Fruit fly (Drosophila melanogaster) whole organism, prepupa: ENCODE results near the gene Sytalpha.
A peak's percentile ranks its signal among the peaks of the same experiment; 100 is the strongest.

Experiments used
- CG10631 ChIP-seq: fragments of 200-800 bp; sonication (Bioruptor generic); optimal IDR thresholded peaks from 2 replicates; lab custom pipeline; 2016; ENCODE audit warnings: missing biosample characterization, missing genetic modification characterization
- CG10669 ChIP-seq: fragments of 200-800 bp; sonication (Bioruptor generic); optimal IDR thresholded peaks from 3 replicates; lab custom pipeline; 2018; ENCODE audit warnings: missing biosample characterization, mild to moderate bottlenecking, missing genetic modification characterization, moderate library complexity
- CG11294 ChIP-seq: fragments of 200-800 bp; sonication (Bioruptor generic); IDR thresholded peaks from 2 replicates; pipeline ENCODE4 v1.3.6; 2022; ENCODE audit warnings: missing biosample characterization, missing genetic modification characterization
- CG1621 ChIP-seq: fragments of 200-800 bp; sonication (Bioruptor generic); optimal IDR thresholded peaks from 3 replicates; lab custom pipeline; 2018; ENCODE audit warnings: missing biosample characterization, mild to moderate bottlenecking, missing genetic modification characterization
- CG16779 ChIP-seq: fragments of 200-800 bp; sonication (Bioruptor generic); optimal IDR thresholded peaks from 3 replicates; lab custom pipeline; 2017; ENCODE audit warnings: missing biosample characterization, mild to moderate bottlenecking, missing genetic modification characterization
- CG32006 ChIP-seq: fragments of 200-800 bp; sonication (Bioruptor generic); optimal IDR thresholded peaks from 3 replicates; lab custom pipeline; 2017; ENCODE audit warnings: missing biosample characterization, mild to moderate bottlenecking, missing genetic modification characterization
- CG34406 ChIP-seq: fragments of 200-800 bp; sonication (Bioruptor generic); optimal IDR thresholded peaks from 3 replicates; lab custom pipeline; 2016; ENCODE audit warnings: missing biosample characterization, missing genetic modification characterization
- CG3919 ChIP-seq: fragments of 200-800 bp; sonication (Bioruptor generic); optimal IDR thresholded peaks from 3 replicates; lab custom pipeline; 2016; ENCODE audit warnings: missing biosample characterization, missing genetic modification characterization
- CG6276 ChIP-seq: fragments of 200-800 bp; sonication (Bioruptor generic); optimal IDR thresholded peaks from 2 replicates; lab custom pipeline; 2017; ENCODE audit warnings: missing biosample characterization, mild to moderate bottlenecking, missing genetic modification characterization
- CG6792 ChIP-seq: fragments of 200-800 bp; sonication (Bioruptor generic); optimal IDR thresholded peaks from 3 replicates; lab custom pipeline; 2016; ENCODE audit warnings: missing biosample characterization, missing genetic modification characterization
- CG6808 ChIP-seq: fragments of 200-800 bp; sonication (Bioruptor generic); optimal IDR thresholded peaks from 3 replicates; lab custom pipeline; 2017; ENCODE audit warnings: missing biosample characterization, missing genetic modification characterization, mild to moderate bottlenecking, moderate library complexity, missing genetic modification reagents
- CG6854 ChIP-seq: fragments of 200-800 bp; sonication (Bioruptor generic); optimal IDR thresholded peaks from 2 replicates; lab custom pipeline; 2017; ENCODE audit warnings: missing biosample characterization, mild to moderate bottlenecking, missing genetic modification characterization
- CG8119 ChIP-seq: fragments of 200-800 bp; sonication (Bioruptor generic); IDR thresholded peaks from 3 replicates; pipeline ENCODE4 v1.3.6; 2022; ENCODE audit warnings: missing biosample characterization, missing genetic modification characterization
- CG8319 ChIP-seq: fragments of 200-800 bp; sonication (Bioruptor generic); optimal IDR thresholded peaks from 3 replicates; lab custom pipeline; 2016; ENCODE audit warnings: missing biosample characterization, missing genetic modification characterization
- CG8632 ChIP-seq: fragments of 200-800 bp; sonication (Bioruptor generic); optimal IDR thresholded peaks from 3 replicates; lab custom pipeline; 2016; ENCODE audit warnings: missing biosample characterization, missing genetic modification characterization
- CG9139 ChIP-seq: fragments of 200-800 bp; sonication (Bioruptor generic); optimal IDR thresholded peaks from 3 replicates; lab custom pipeline; 2017; ENCODE audit warnings: missing biosample characterization, mild to moderate bottlenecking, missing genetic modification characterization
- Eip78C ChIP-seq: fragments of 200-800 bp; sonication (Bioruptor generic); peaks from one replicate; lab custom pipeline; 2016; ENCODE audit warnings: missing biosample characterization, missing genetic modification characterization
- Eip93F ChIP-seq: fragments of 200-800 bp; sonication (Bioruptor generic); optimal IDR thresholded peaks from 2 replicates; lab custom pipeline; 2016; ENCODE audit warnings: missing biosample characterization, mild to moderate bottlenecking, missing genetic modification characterization
- Ets21C ChIP-seq: fragments of 200-800 bp; sonication (Bioruptor generic); optimal IDR thresholded peaks from 3 replicates; lab custom pipeline; 2016; ENCODE audit warnings: missing biosample characterization, missing genetic modification characterization
- Ets96B ChIP-seq: fragments of 200-800 bp; optimal IDR thresholded peaks from 2 replicates; lab custom pipeline; 2019; ENCODE audit warnings: missing biosample characterization, mild to moderate bottlenecking, missing genetic modification characterization, moderate library complexity
- Gug ChIP-seq: fragments of 200-800 bp; sonication (Bioruptor generic); IDR thresholded peaks from 2 replicates; pipeline ENCODE4 v1.3.6; 2022; ENCODE audit warnings: missing biosample characterization, missing genetic modification characterization
- Hr38 ChIP-seq: sonication (Bioruptor generic); optimal IDR thresholded peaks from 2 replicates; lab custom pipeline; 2016; ENCODE audit warnings: missing biosample characterization, missing genetic modification characterization
- Hr4 ChIP-seq: fragments of 200-800 bp; sonication (Bioruptor generic); optimal IDR thresholded peaks from 3 replicates; lab custom pipeline; 2016; ENCODE audit warnings: missing biosample characterization, missing genetic modification characterization
- OdsH ChIP-seq: fragments of 200-800 bp; sonication (Bioruptor generic); optimal IDR thresholded peaks from 3 replicates; lab custom pipeline; 2016; ENCODE audit warnings: missing biosample characterization, missing genetic modification characterization
- Smox ChIP-seq: fragments of 200-800 bp; sonication (Bioruptor generic); optimal IDR thresholded peaks from 3 replicates; lab custom pipeline; 2016; ENCODE audit warnings: missing biosample characterization, missing genetic modification characterization
- Sox14 ChIP-seq: fragments of 200-800 bp; sonication (Bioruptor generic); optimal IDR thresholded peaks from 3 replicates; lab custom pipeline; 2016; ENCODE audit warnings: missing biosample characterization, missing genetic modification characterization
- Sox15 ChIP-seq: fragments of 200-800 bp; sonication (Bioruptor generic); optimal IDR thresholded peaks from 3 replicates; lab custom pipeline; 2016; ENCODE audit warnings: missing biosample characterization, missing genetic modification characterization
- achi ChIP-seq: fragments of 200-800 bp; sonication (Bioruptor generic); optimal IDR thresholded peaks from 3 replicates; lab custom pipeline; 2016; ENCODE audit warnings: missing biosample characterization, missing genetic modification characterization
- acj6 ChIP-seq: fragments of 200-800 bp; sonication (Bioruptor generic); optimal IDR thresholded peaks from 3 replicates; lab custom pipeline; 2016; ENCODE audit warnings: missing biosample characterization, missing genetic modification characterization
- cyc ChIP-seq: fragments of 200-800 bp; sonication (Bioruptor generic); optimal IDR thresholded peaks from 3 replicates; lab custom pipeline; 2016; ENCODE audit warnings: missing biosample characterization, missing genetic modification characterization
- dac ChIP-seq: fragments of 200-800 bp; sonication (Bioruptor generic); optimal IDR thresholded peaks from 2 replicates; lab custom pipeline; 2017; ENCODE audit warnings: missing biosample characterization, mild to moderate bottlenecking, missing genetic modification characterization
- dsx ChIP-seq: fragments of 200-800 bp; optimal IDR thresholded peaks from 3 replicates; lab custom pipeline; 2019; ENCODE audit warnings: missing biosample characterization, mild to moderate bottlenecking, missing genetic modification characterization, moderate library complexity; ENCODE audit not compliant: poor library complexity, severe bottlenecking
- eg ChIP-seq: fragments of 200-800 bp; sonication (Bioruptor generic); IDR thresholded peaks from 3 replicates; pipeline ENCODE4 v1.3.6; 2022; ENCODE audit warnings: missing biosample characterization, missing genetic modification characterization
- fd85E ChIP-seq: fragments of 200-800 bp; sonication (Bioruptor generic); optimal IDR thresholded peaks from 3 replicates; lab custom pipeline; 2016; ENCODE audit warnings: missing biosample characterization, missing genetic modification characterization
- lz ChIP-seq: fragments of 200-800 bp; sonication (Bioruptor generic); optimal IDR thresholded peaks from 3 replicates; lab custom pipeline; 2016; ENCODE audit warnings: missing biosample characterization, missing genetic modification characterization
- net ChIP-seq: fragments of 200-800 bp; sonication (Bioruptor generic); optimal IDR thresholded peaks from 3 replicates; lab custom pipeline; 2016; ENCODE audit warnings: missing biosample characterization, missing genetic modification characterization
- ss ChIP-seq, 2 experiments: fragments of 200-800 bp; sonication (Bioruptor generic); optimal IDR thresholded peaks; 2 replicates in 1 of 2; 3 replicates in 1 of 2; lab custom pipeline; 2017 to 2018; ENCODE audit warnings: mild to moderate bottlenecking in 2 of 2, missing biosample characterization in 2 of 2, missing genetic modification characterization in 2 of 2, moderate library complexity in 1 of 2
- svp ChIP-seq: fragments of 200-800 bp; sonication (Bioruptor generic); peaks from one replicate; lab custom pipeline; 2016; ENCODE audit warnings: missing biosample characterization, missing genetic modification characterization
- topi ChIP-seq: fragments of 200-800 bp; sonication (Bioruptor generic); optimal IDR thresholded peaks from 3 replicates; lab custom pipeline; 2016; ENCODE audit warnings: missing biosample characterization, missing genetic modification characterization

The Sytalpha gene

DNA sequence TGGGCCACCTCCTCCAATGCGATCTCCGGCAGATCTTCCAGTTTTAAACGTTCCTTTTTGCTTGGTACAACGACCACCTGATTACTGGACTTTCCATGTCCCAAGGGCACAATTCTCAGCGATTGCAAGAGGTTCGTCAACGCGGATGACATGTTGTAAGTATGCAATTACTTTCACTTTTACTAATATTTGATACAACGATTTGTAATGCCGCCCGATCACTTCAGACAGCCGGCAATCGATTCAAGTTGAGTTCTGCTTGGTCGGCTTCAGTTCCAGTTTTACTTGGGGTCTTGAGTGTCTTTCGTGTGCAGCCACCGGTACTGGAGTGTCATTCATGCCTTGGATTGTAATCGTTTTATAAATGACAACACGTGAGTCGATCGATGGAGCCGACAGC, at the start of gene Sytalpha, which contains the start of gene CG6870:
Gene Sytalpha, plus strand, starts transcription at position 301 of the 400 bp plus-strand sequence.
Gene CG6870, minus strand, starts transcription at position 340 of the 400 bp plus-strand sequence.
- TF ChIP-seq CG9139 (GFP tag; lab: Kevin White, UChicago) (no peak), dac (GFP tag; lab: Kevin White, UChicago) (no peak), eg (no peak), CG6276 (GFP tag; lab: Kevin White, UChicago) (no peak), svp (GFP tag; lab: Kevin White, UChicago) (no peak), Gug (no peak), Sox14 (GFP tag; lab: Kevin White, UChicago) (no peak), Hr38 (no peak), topi (GFP tag; lab: Kevin White, UChicago) (no peak), CG1621 (tag; lab: Kevin White, UChicago) (no peak), CG8319 (GFP tag; lab: Kevin White, UChicago) (no peak), acj6 (GFP tag; lab: Kevin White, UChicago) (no peak)
- TF ChIP-seq, all 60 proteins: peak for 0

DNA sequence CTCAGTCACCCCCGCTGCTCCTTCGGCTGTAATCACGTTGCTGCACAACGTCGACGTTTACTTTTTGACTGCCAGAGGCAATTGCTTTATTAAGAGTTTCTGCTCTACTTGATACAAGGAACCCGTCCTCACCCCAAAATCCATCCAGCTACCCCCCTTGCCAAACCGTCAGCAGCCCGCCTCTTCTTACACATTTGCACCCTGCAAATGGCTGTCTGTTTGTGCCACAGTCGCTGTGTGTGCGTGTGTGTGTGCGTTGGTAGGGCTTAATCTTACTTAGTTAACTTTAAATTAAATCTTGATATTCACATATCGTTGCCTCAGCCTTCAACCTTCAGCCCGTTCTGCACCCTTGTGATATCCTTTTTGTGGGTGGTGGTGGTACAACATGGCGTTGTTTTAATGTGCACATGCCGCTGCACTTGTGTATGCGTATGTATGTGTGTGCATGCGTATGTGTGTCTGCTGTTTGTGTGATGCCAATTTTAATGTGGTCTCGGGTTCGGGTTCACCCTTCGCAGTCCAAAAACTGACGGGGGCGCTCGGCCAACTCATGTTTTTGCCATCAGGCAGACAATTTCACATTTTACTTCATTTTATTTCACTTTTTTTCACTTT, 49.3 kb upstream of the Sytalpha start:
- no peak for TF ChIP-seq CG11294 (GFP tag; lab: Robert Waterston, UW)
- no peak for TF ChIP-seq Eip78C (GFP tag; lab: Kevin White, UChicago)

DNA sequence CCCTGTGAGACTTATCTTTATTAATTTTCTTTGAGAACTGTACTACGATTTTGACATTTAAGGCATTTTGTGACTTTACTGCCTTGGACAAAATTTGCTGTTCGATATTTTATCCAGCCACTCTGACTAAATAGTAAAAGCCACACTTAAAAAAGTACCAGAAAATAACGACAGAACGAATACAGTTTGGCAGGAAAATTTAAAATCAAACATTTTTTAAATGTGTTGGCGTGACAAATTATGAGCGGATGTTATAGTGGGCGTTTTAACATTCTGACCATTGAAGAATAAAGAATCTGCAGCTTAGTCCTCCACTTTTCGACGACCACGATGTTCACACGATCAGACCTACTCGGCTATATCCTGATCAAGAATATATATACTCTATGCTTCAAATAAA, 36.4 kb upstream of the Sytalpha start, which contains the start of gene CG7094:
Gene CG7094, minus strand, starts transcription at position 101 of the 400 bp plus-strand sequence.
- TF ChIP-seq CG6276 (GFP tag; lab: Kevin White, UChicago) = no peak
- no peak for TF ChIP-seq Ets21C (GFP tag; lab: Kevin White, UChicago)
- TF ChIP-seq svp (GFP tag; lab: Kevin White, UChicago) = peak; percentile 10

DNA sequence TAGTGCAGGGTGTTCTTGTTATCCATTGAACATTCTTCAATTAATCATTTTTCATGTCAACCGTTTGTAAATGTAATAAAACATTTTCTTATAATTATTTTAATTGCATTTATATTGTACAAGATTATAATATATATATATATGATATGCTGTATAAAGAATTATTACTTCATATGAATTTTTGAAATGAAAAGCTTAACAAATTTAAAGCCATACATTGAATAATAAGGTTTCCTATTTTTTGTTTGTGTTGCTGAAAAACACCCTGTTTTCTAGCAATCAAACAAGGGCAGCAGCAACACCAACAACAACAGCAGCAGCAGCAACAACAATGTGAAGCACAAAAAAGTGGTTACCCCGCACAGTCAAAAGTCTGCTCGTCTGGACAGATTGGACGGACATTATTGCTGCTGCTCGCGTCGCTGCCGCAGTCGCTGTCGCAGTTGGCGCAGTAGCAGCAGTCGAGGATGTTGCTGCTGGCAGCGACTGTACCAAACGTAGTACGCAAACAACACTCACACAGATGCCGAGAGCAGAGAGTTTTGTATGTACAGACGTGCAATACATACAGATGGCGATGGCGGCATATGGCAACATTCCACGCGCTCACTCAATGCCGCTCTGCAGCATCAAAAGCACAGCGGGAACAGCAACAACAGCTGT, 33.8 kb upstream of the Sytalpha start:
- TF ChIP-seq CG6854 (GFP tag; lab: Kevin White, UChicago) = no peak
- TF ChIP-seq dsx = peak; percentile 48
- peak; percentile 60 for TF ChIP-seq Ets96B (tag; lab: Kevin White, UChicago)
- peak; percentile 41 for TF ChIP-seq CG32006
- TF ChIP-seq lz = no peak
- no peak for TF ChIP-seq fd85E (GFP tag; lab: Kevin White, UChicago)
- peak in 1 of 2 experiments; percentile 25 for TF ChIP-seq ss (GFP tag; optimal IDR thresholded peaks at IDR 0.05; lab: Kevin White, UChicago)
- TF ChIP-seq Eip78C (GFP tag; lab: Kevin White, UChicago) = peak; percentile 51
- peak; percentile 6 for TF ChIP-seq CG8632 (GFP tag; lab: Kevin White, UChicago)
- TF ChIP-seq CG8119 (GFP tag; lab: Robert Waterston, UW) = peak; percentile 48; the same call in 2 of the 3 replicates
- peak; percentile 5 for TF ChIP-seq achi (GFP tag; lab: Kevin White, UChicago)
- TF ChIP-seq CG10669 (GFP tag; lab: Kevin White, UChicago) = peak; percentile 2
- TF ChIP-seq Hr4 (GFP tag; lab: Kevin White, UChicago) = no peak
- TF ChIP-seq CG6276 (GFP tag; lab: Kevin White, UChicago) = no peak
- peak; percentile 15 for TF ChIP-seq CG34406 (GFP tag; lab: Kevin White, UChicago)
- TF ChIP-seq Sox15 = no peak
- TF ChIP-seq OdsH (GFP tag; lab: Kevin White, UChicago) = peak; percentile 16
- TF ChIP-seq Eip93F (GFP tag; lab: Kevin White, UChicago) = no peak
- peak; percentile 20 for TF ChIP-seq CG10631 (GFP tag; lab: Kevin White, UChicago)

DNA sequence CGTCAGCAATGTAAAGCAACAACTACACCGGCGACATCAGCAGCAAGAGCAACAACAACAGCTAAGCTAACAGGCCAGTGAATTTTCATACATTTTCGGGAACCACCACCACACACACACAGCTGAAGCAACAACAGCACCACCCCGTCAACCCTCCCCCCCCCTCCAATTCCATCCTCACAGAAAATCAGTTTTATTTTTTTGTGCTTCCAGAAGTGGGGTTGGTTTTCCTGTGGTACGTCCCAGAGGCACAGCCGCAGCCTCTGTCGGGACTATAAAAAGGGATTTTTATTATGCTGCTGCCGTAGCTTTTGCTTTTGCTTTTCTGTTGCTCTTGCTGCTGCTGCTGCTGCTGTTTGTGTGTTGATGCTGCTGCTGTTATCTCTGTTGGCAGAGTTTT, 32.8 kb upstream of the Sytalpha start:
- TF ChIP-seq CG10631 (GFP tag; lab: Kevin White, UChicago) = no peak
- no peak for TF ChIP-seq acj6 (GFP tag; lab: Kevin White, UChicago)
- no peak for TF ChIP-seq net (GFP tag; lab: Kevin White, UChicago)
- no peak for TF ChIP-seq Smox (GFP tag; lab: Kevin White, UChicago)
- TF ChIP-seq CG3919 (GFP tag; lab: Kevin White, UChicago) = no peak
- TF ChIP-seq OdsH (GFP tag; lab: Kevin White, UChicago) = no peak
- no peak for TF ChIP-seq CG6792 (GFP tag; lab: Kevin White, UChicago)
- TF ChIP-seq cyc (GFP tag; lab: Kevin White, UChicago) = no peak
- no peak for TF ChIP-seq CG6808 (GFP tag; lab: Kevin White, UChicago)
- no peak for TF ChIP-seq CG16779
- no peak for TF ChIP-seq Hr4 (GFP tag; lab: Kevin White, UChicago)
